Worm (Caenorhabditis elegans) whole organism, midembryonic: ENCODE results near the gene F44E5.4.

Experiments
- cog-1 ChIP-seq: sonication (generic microtip); optimal IDR thresholded peaks from 2 replicates; lab custom pipeline; 2016; ENCODE audit warnings: missing genetic modification characterization, missing compliant biosample characterization
- med-1 ChIP-seq: sonication (generic microtip); optimal IDR thresholded peaks from 2 replicates; lab custom pipeline; 2017; ENCODE audit warnings: missing genetic modification characterization, mild to moderate bottlenecking, missing compliant biosample characterization, antibody characterized with exemption, missing genetic modification reagents; ENCODE audit not compliant: insufficient read depth

- TF ChIP-seq med-1 (GFP tag; lab: Kevin White, UChicago) = no peak
- no peak for TF ChIP-seq cog-1 (tag; lab: Kevin White, UChicago)
These were observed 7.4 kb upstream of the F44E5.4 start, which contains the start of gene F44E5.2 for ce11 chrII:11766472-11766871.
